Worm (Caenorhabditis elegans) whole organism, L1 larva: ENCODE results near the gene sex-1.

Experiments
- C04F5.9 ChIP-seq: sonication (generic microtip); optimal IDR thresholded peaks from 2 replicates; lab custom pipeline; 2016; ENCODE audit warnings: missing genetic modification characterization, missing compliant biosample characterization
- aly-2 ChIP-seq: fragments of 150-350 bp; optimal IDR thresholded peaks from 2 replicates; lab custom pipeline; 2014; ENCODE audit warnings: missing biosample characterization, missing genetic modification characterization
- dsc-1 ChIP-seq: sonication (generic microtip); optimal IDR thresholded peaks from 2 replicates; lab custom pipeline; 2016; ENCODE audit warnings: mild to moderate bottlenecking, missing genetic modification characterization, missing compliant biosample characterization
- nhr-85 ChIP-seq: sonication (generic microtip); peaks from one replicate; lab custom pipeline; 2016; ENCODE audit warnings: missing genetic modification characterization, inconsistent platforms, missing compliant biosample characterization
- pag-3 ChIP-seq: sonication (generic microtip); optimal IDR thresholded peaks from 2 replicates; lab custom pipeline; 2017; ENCODE audit warnings: missing genetic modification characterization, mild to moderate bottlenecking, missing compliant biosample characterization, antibody characterized with exemption, borderline replicate concordance; ENCODE audit not compliant: insufficient read depth
- rnt-1 ChIP-seq: sonication (generic microtip); optimal IDR thresholded peaks from 2 replicates; lab custom pipeline; 2016; ENCODE audit warnings: mild to moderate bottlenecking, missing genetic modification characterization, moderate library complexity, missing compliant biosample characterization
- skn-1 ChIP-seq: fragments of 150-350 bp; optimal IDR thresholded peaks from 2 replicates; lab custom pipeline; 2014; ENCODE audit warnings: missing biosample characterization, missing genetic modification characterization
- snpc-4 ChIP-seq: fragments of 150-350 bp; optimal IDR thresholded peaks from 2 replicates; lab custom pipeline; 2014; ENCODE audit warnings: missing biosample characterization, missing genetic modification characterization
- unc-62 ChIP-seq: fragments of 150-350 bp; optimal IDR thresholded peaks from 2 replicates; lab custom pipeline; 2014; ENCODE audit warnings: missing biosample characterization, missing genetic modification reagents, missing genetic modification characterization
- zag-1 ChIP-seq: fragments of 150-350 bp; optimal IDR thresholded peaks from 2 replicates; lab custom pipeline; 2014; ENCODE audit warnings: missing biosample characterization, missing genetic modification characterization
- zip-4 ChIP-seq: fragments of 200-800 bp; sonication (Bioruptor generic); optimal IDR thresholded peaks from 2 replicates; lab custom pipeline; 2018; ENCODE audit warnings: mild to moderate bottlenecking, missing genetic modification characterization, moderate library complexity, missing compliant biosample characterization
- ztf-11 ChIP-seq, 2 experiments: sonication (generic microtip); optimal IDR thresholded peaks; 2 replicates each; lab custom pipeline; 2016 to 2017; ENCODE audit warnings: missing genetic modification characterization in 2 of 2, missing biosample characterization in 1 of 2, missing compliant biosample characterization in 1 of 2
- ztf-4 ChIP-seq: fragments of 150-350 bp; optimal IDR thresholded peaks from 2 replicates; lab custom pipeline; 2014; ENCODE audit warnings: missing biosample characterization, missing genetic modification characterization

ce11 chrX:10189244-10189643 is 16.0 kb downstream of the sex-1 start:
- TF ChIP-seq skn-1 (tag; lab: Kevin White, UChicago) = no peak
- no peak for TF ChIP-seq zip-4 (GFP tag; lab: Kevin White, UChicago)
- no peak for TF ChIP-seq ztf-11 (tag; optimal IDR thresholded peaks at IDR 0.05; lab: Kevin White, UChicago)
- no peak for TF ChIP-seq snpc-4 (tag; lab: Kevin White, UChicago)
- TF ChIP-seq C04F5.9 (tag; lab: Kevin White, UChicago) = no peak
- no peak for TF ChIP-seq aly-2 (tag; lab: Kevin White, UChicago)
- TF ChIP-seq rnt-1 = no peak
- TF ChIP-seq unc-62 (GFP tag; lab: Kevin White, UChicago) = no peak
- TF ChIP-seq nhr-85 (tag; lab: Kevin White, UChicago) = peak; percentile 60
- no peak for TF ChIP-seq ztf-4
- TF ChIP-seq dsc-1 (tag; lab: Kevin White, UChicago) = no peak
- no peak for TF ChIP-seq zag-1 (tag; lab: Kevin White, UChicago)
- TF ChIP-seq pag-3 (tag; lab: Kevin White, UChicago) = no peak
